Worm (Caenorhabditis elegans) whole organism, L4 larva: ENCODE results near the gene Y49E10.29.
A peak's percentile ranks its signal among the peaks of the same experiment; 100 is the strongest.

Experiments
- F37D6.2 ChIP-seq: sonication (generic microtip); optimal IDR thresholded peaks from 2 replicates; lab custom pipeline; 2016; ENCODE audit warnings: mild to moderate bottlenecking, missing genetic modification characterization, missing compliant biosample characterization
- F44E2.7 ChIP-seq: fragments of 200-800 bp; sonication (Bioruptor generic); IDR thresholded peaks from 2 replicates; pipeline ENCODE4 v2.1.2; 2022; ENCODE audit warnings: missing genetic modification characterization, missing compliant biosample characterization
- F49E8.2 ChIP-seq: sonication (generic microtip); optimal IDR thresholded peaks from 2 replicates; lab custom pipeline; 2016; ENCODE audit warnings: missing compliant biosample characterization, mild to moderate bottlenecking, missing genetic modification characterization, borderline replicate concordance
- T26A8.4 ChIP-seq: fragments of 200-800 bp; sonication (Bioruptor generic); IDR thresholded peaks from 2 replicates; pipeline ENCODE4 v1.3.6; 2022; ENCODE audit warnings: missing genetic modification characterization, missing compliant biosample characterization
- Y75B8A.6 ChIP-seq: fragments of 200-800 bp; sonication (Bioruptor generic); IDR thresholded peaks from 2 replicates; pipeline ENCODE4 v1.3.6; 2022; ENCODE audit warnings: missing genetic modification reagents, missing genetic modification characterization, missing compliant biosample characterization
- aha-1 ChIP-seq: fragments of 150-350 bp; peaks from one replicate; lab custom pipeline; 2014; ENCODE audit warnings: missing biosample characterization, missing genetic modification characterization
- attf-4 ChIP-seq: sonication (generic microtip); optimal IDR thresholded peaks from 3 replicates; lab custom pipeline; 2017; ENCODE audit warnings: missing biosample characterization, missing genetic modification characterization
- ceh-28 ChIP-seq: fragments of 150-350 bp; optimal IDR thresholded peaks from 2 replicates; lab custom pipeline; 2014; ENCODE audit warnings: missing biosample characterization, missing genetic modification reagents, missing genetic modification characterization
- ceh-62 ChIP-seq: sonication (generic microtip); optimal IDR thresholded peaks from 2 replicates; lab custom pipeline; 2017; ENCODE audit warnings: missing biosample characterization, missing genetic modification characterization
- ctbp-1 ChIP-seq: fragments of 200-800 bp; sonication (Bioruptor generic); IDR thresholded peaks from 2 replicates; pipeline ENCODE4 v1.3.6; 2022; ENCODE audit warnings: missing genetic modification reagents, missing genetic modification characterization, missing compliant biosample characterization
- daf-12 ChIP-seq: fragments of 150-350 bp; optimal IDR thresholded peaks from 2 replicates; lab custom pipeline; 2014; ENCODE audit warnings: missing biosample characterization, missing genetic modification reagents, missing genetic modification characterization
- dmd-9 ChIP-seq: fragments of 200-800 bp; sonication (Bioruptor generic); IDR thresholded peaks from 2 replicates; pipeline ENCODE4 v1.3.6; 2022; ENCODE audit warnings: missing genetic modification reagents, missing genetic modification characterization, missing compliant biosample characterization
- fkh-10 ChIP-seq: fragments of 150-350 bp; optimal IDR thresholded peaks from 2 replicates; lab custom pipeline; 2014; ENCODE audit warnings: missing biosample characterization, missing genetic modification reagents, missing genetic modification characterization
- fos-1 ChIP-seq: fragments of 150-350 bp; optimal IDR thresholded peaks from 2 replicates; lab custom pipeline; 2014; ENCODE audit warnings: missing biosample characterization, missing genetic modification characterization
- hlh-30 ChIP-seq: sonication (generic microtip); optimal IDR thresholded peaks from 2 replicates; lab custom pipeline; 2017; ENCODE audit warnings: antibody characterized with exemption, mild to moderate bottlenecking, missing genetic modification characterization, missing compliant biosample characterization; ENCODE audit not compliant: insufficient read depth
- lim-7 ChIP-seq: fragments of 200-800 bp; sonication (Bioruptor generic); IDR thresholded peaks from 2 replicates; pipeline ENCODE4 v1.3.6; 2022; ENCODE audit warnings: missing genetic modification characterization, missing compliant biosample characterization
- lin-29 ChIP-seq: fragments of 200-800 bp; sonication (Bioruptor generic); IDR thresholded peaks from 2 replicates; pipeline ENCODE4 v1.3.6; 2022; ENCODE audit warnings: missing genetic modification reagents, missing genetic modification characterization, missing compliant biosample characterization
- lin-38 ChIP-seq: fragments of 200-800 bp; sonication (Bioruptor generic); IDR thresholded peaks from 2 replicates; pipeline ENCODE4 v1.3.6; 2022; ENCODE audit warnings: missing genetic modification reagents, missing genetic modification characterization, missing compliant biosample characterization
- lin-39 ChIP-seq: fragments of 150-350 bp; optimal IDR thresholded peaks from 2 replicates; lab custom pipeline; 2014; ENCODE audit warnings: missing biosample characterization, missing genetic modification reagents, missing genetic modification characterization
- lir-3 ChIP-seq: sonication (generic microtip); optimal IDR thresholded peaks from 2 replicates; lab custom pipeline; 2016; ENCODE audit warnings: mild to moderate bottlenecking, missing genetic modification characterization, missing compliant biosample characterization
- madf-5 ChIP-seq, 2 experiments: fragments of 200-800 bp; sonication (Bioruptor generic); IDR thresholded peaks; 2 replicates each; pipeline ENCODE4 v1.3.6; 2022; ENCODE audit warnings: missing compliant biosample characterization in 2 of 2, missing genetic modification characterization in 2 of 2
- madf-9 ChIP-seq: fragments of 200-800 bp; sonication (Bioruptor generic); conservative IDR thresholded peaks from 2 replicates; pipeline ENCODE4 v1.3.6; 2022; ENCODE audit warnings: missing genetic modification reagents, missing genetic modification characterization, missing compliant biosample characterization
- mep-1 ChIP-seq: fragments of 150-350 bp; sonication (generic microtip); optimal IDR thresholded peaks from 3 replicates; lab custom pipeline; 2014; ENCODE audit warnings: missing biosample characterization, missing genetic modification characterization
- mxl-3 ChIP-seq: fragments of 200-800 bp; sonication (Bioruptor generic); optimal IDR thresholded peaks from 2 replicates; lab custom pipeline; 2018; ENCODE audit warnings: mild to moderate bottlenecking, missing genetic modification characterization, missing compliant biosample characterization
- nhr-28 ChIP-seq: fragments of 150-350 bp; optimal IDR thresholded peaks from 2 replicates; lab custom pipeline; 2014; ENCODE audit warnings: missing biosample characterization, missing genetic modification characterization
- pha-4 ChIP-seq, 2 experiments: fragments of 150-350 bp in 1 of 2; fragments of 200-800 bp in 1 of 2; sonication (Bioruptor generic) in 1 of 2; IDR thresholded peaks in 1 of 2; optimal IDR thresholded peaks in 1 of 2; 2 replicates each; pipeline versions ENCODE4 v1.3.6 to Lab custom; 2014 to 2022; ENCODE audit warnings: missing genetic modification characterization in 2 of 2, missing genetic modification reagents in 2 of 2, missing biosample characterization in 1 of 2, missing compliant biosample characterization in 1 of 2
- pqm-1 ChIP-seq: sonication (generic microtip); optimal IDR thresholded peaks from 2 replicates; lab custom pipeline; 2017; ENCODE audit warnings: missing biosample characterization, missing genetic modification characterization
- saeg-2 ChIP-seq: fragments of 200-800 bp; sonication (Bioruptor generic); IDR thresholded peaks from 2 replicates; pipeline ENCODE4 v1.3.6; 2022; ENCODE audit warnings: missing genetic modification reagents, missing genetic modification characterization, missing compliant biosample characterization
- snpc-1.2 ChIP-seq: fragments of 200-800 bp; sonication (Bioruptor generic); IDR thresholded peaks from 2 replicates; pipeline ENCODE4 v1.3.6; 2022; ENCODE audit warnings: missing genetic modification reagents, missing genetic modification characterization, missing compliant biosample characterization
- spr-1 ChIP-seq: sonication (generic microtip); optimal IDR thresholded peaks from 2 replicates; lab custom pipeline; 2016; ENCODE audit warnings: mild to moderate bottlenecking, missing genetic modification characterization, missing compliant biosample characterization
- spr-3 ChIP-seq: fragments of 200-800 bp; sonication (Bioruptor generic); optimal IDR thresholded peaks from 2 replicates; lab custom pipeline; 2018; ENCODE audit warnings: mild to moderate bottlenecking, missing genetic modification characterization, missing compliant biosample characterization
- unc-130 ChIP-seq: sonication (generic microtip); optimal IDR thresholded peaks from 2 replicates; lab custom pipeline; 2016; ENCODE audit warnings: missing genetic modification reagents, missing genetic modification characterization, missing compliant biosample characterization
- zfp-2 ChIP-seq: sonication (generic microtip); optimal IDR thresholded peaks from 2 replicates; lab custom pipeline; 2016; ENCODE audit warnings: mild to moderate bottlenecking, missing genetic modification characterization, missing compliant biosample characterization
- zip-11 ChIP-seq: fragments of 200-800 bp; sonication (Bioruptor generic); IDR thresholded peaks from 2 replicates; pipeline ENCODE4 v1.3.6; 2022; ENCODE audit warnings: missing genetic modification characterization, missing compliant biosample characterization
- zip-2 ChIP-seq: fragments of 150-350 bp; optimal IDR thresholded peaks from 2 replicates; lab custom pipeline; 2014; ENCODE audit warnings: missing biosample characterization, missing genetic modification characterization
- ztf-7 ChIP-seq: fragments of 150-350 bp; optimal IDR thresholded peaks from 2 replicates; lab custom pipeline; 2014; ENCODE audit warnings: missing biosample characterization, missing genetic modification characterization

The Y49E10.29 gene

DNA sequence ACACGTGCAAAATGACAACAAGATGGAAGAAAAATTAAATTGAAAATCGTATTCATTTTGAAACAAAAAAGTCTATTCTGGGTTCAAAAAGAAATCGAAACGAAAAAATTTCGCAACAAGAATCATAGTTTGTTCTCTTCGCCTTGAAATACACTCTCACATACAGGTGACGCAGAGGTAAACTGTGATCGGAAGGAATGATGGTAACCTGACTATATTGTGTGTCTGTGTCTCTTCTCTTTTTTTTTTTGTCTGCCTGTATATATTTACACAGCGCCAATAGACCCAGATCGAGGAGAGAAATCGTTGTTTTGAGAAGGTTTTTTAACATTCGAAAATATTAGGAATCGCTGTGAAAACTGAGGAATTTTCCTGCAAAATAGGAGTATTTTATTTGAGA is 44.9 kb upstream of the Y49E10.29 start (continued):
- TF ChIP-seq ceh-28 (tag; lab: Kevin White, UChicago): no peak
- TF ChIP-seq mep-1 (tag; lab: Kevin White, UChicago): peak; percentile 41
- no peak for TF ChIP-seq dmd-9 (GFP tag; lab: Robert Waterston, UW)
- no peak for TF ChIP-seq madf-9 (GFP tag; lab: Robert Waterston, UW)
- TF ChIP-seq fkh-10: no peak
- no peak for TF ChIP-seq fos-1 (tag; lab: Kevin White, UChicago)
- TF ChIP-seq pqm-1: peak; percentile 70

DNA sequence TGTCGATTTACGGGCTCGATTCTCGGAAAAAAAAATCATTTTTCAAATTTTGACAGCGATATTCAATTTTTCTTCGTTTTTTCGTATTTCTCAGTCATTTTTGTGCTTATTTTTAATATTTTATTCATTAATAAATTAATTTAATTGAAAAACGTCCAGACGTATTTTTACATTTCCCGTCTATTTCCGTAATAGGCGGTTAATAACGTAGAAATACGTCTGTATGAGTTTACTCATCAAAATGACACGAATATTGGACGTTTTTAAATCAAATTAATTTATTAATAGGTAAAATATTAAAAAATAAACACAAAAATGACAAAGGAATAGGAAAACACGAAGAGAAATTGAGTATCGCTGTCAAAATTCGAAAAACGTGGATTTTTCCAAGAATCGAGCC is 44.3 kb upstream of the Y49E10.29 start:
- TF ChIP-seq mep-1 (tag; lab: Kevin White, UChicago) (peak; percentile 28), lin-29 (GFP tag; lab: Robert Waterston, UW) (no peak), T26A8.4 (no peak), aha-1 (no peak), lim-7 (GFP tag; lab: Robert Waterston, UW) (no peak)

DNA sequence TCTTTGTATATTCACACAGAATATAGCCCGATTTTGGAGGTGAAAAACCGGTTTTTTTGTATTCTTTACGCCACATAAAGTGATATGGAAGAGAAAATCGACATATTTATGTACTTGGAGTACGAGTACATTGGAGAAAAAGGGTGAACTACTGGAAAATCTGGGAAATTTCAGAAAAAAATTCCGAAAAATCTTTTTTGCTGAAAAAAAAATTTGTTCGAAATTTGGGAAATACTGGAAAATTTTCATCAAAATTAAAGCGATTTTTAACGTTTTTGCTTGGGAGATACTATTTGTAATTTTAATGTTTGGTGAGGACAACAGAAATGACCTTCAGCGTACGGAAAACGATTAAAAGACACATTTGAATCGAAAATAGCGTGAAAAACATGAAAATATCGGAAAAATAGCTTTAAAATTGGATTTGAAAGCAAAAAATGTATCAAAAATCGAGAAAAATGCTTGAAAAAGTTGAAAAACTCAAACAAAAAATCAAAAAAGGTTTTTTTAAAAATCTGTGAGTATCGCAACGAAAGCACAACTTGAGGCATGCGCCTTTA is 43.0 kb upstream of the Y49E10.29 start:
- TF ChIP-seq daf-12 (tag; lab: Kevin White, UChicago): no peak
- TF ChIP-seq mxl-3: no peak
- TF ChIP-seq ztf-7: peak; percentile 60
- no peak for TF ChIP-seq snpc-1.2 (GFP tag; lab: Robert Waterston, UW)
- peak; percentile 2 for TF ChIP-seq nhr-28 (tag; lab: Kevin White, UChicago)
- TF ChIP-seq ceh-62 (tag; lab: Kevin White, UChicago): no peak
- no peak for TF ChIP-seq pha-4 (GFP tag; IDR thresholded peaks at IDR 0.05; lab: Robert Waterston, UW)
- no peak for TF ChIP-seq pha-4 (tag; optimal IDR thresholded peaks at IDR 0.05; lab: Kevin White, UChicago)
- no peak for TF ChIP-seq lin-29 (GFP tag; lab: Robert Waterston, UW)
- no peak for TF ChIP-seq Y75B8A.6
- no peak for TF ChIP-seq lin-39 (tag; lab: Kevin White, UChicago)
- no peak for TF ChIP-seq saeg-2 (GFP tag; lab: Robert Waterston, UW)
- TF ChIP-seq madf-5 (GFP tag; IDR thresholded peaks at IDR 0.05; lab: Robert Waterston, UW): no peak
- TF ChIP-seq mep-1 (tag; lab: Kevin White, UChicago): peak; percentile 67
- no peak for TF ChIP-seq hlh-30 (tag; lab: Kevin White, UChicago)
- TF ChIP-seq zfp-2: no peak
- TF ChIP-seq zip-2 (tag; lab: Kevin White, UChicago): no peak
- TF ChIP-seq aha-1: peak; percentile 91

DNA sequence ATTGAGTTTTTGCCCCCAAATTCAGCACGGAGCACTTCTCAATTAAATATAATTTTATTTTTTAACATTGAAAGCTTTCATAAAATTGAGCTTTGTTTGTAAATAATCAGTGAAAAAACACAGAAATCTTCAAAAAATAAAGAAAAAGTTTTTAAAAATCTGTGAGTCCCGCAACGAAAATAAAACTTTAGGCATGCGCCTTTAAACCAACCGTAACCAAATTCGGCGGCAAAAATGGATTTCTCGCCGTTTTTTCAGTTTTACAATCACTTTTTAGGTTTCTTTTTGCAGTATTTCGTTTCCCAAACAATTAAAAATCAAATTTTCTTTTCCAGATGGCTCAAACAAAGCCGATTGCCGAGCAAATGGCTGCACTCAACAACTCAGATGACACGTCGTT is 42.4 kb upstream of the Y49E10.29 start, which contains the start of gene pie-1:
Gene pie-1, plus strand, starts transcription at position 336 of the 400 bp plus-strand sequence.
- peak; percentile 53; the same call in 1 of the 2 replicates for TF ChIP-seq lin-38 (GFP tag; lab: Robert Waterston, UW)
- TF ChIP-seq F37D6.2 (tag; lab: Kevin White, UChicago): no peak
- no peak for TF ChIP-seq attf-4 (tag; lab: Kevin White, UChicago)
- TF ChIP-seq F44E2.7 (GFP tag; lab: Robert Waterston, UW): no peak
- no peak for TF ChIP-seq lir-3 (tag; lab: Kevin White, UChicago)
- TF ChIP-seq F49E8.2 (tag; lab: Kevin White, UChicago): peak; percentile 61
- no peak for TF ChIP-seq mep-1 (tag; lab: Kevin White, UChicago)
- no peak for TF ChIP-seq madf-5 (GFP tag; IDR thresholded peaks at IDR 0.05; lab: Robert Waterston, UW)
- no peak for TF ChIP-seq mxl-3
- TF ChIP-seq spr-1: no peak
- no peak for TF ChIP-seq snpc-1.2 (GFP tag; lab: Robert Waterston, UW)
- no peak for TF ChIP-seq zip-11 (GFP tag; lab: Robert Waterston, UW)
- peak; percentile 17 for TF ChIP-seq unc-130 (GFP tag; lab: Kevin White, UChicago)
- no peak for TF ChIP-seq ctbp-1 (GFP tag; lab: Robert Waterston, UW)
- TF ChIP-seq spr-3 (GFP tag; lab: Kevin White, UChicago): no peak
